Worm (Caenorhabditis elegans): ENCODE data around the gene rad-50.

Gene rad-50

DNA sequence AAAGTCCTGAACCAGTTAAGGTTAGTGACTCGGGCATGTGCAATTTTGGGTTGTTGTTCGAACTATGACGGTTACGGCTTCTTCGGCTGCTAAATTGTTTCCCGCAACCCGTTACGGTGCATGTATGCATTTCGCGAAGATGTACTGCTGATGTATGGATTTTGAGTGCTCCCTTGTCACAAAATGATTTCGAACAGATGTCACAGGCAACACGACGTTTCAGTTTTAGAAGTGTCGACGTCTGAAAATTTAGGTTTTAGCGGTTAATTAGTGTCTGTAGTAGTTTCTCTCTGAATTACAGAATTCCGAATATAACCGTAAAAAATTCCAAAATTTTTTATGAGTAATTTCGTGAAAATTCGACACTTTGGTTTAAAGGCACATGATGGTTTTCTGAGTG, 30.3 kb downstream of the rad-50 start:
- no peak for TF ChIP-seq bed-2 (GFP tag; IDR thresholded peaks at IDR 0.05)
- no peak for TF ChIP-seq ekl-4 (GFP tag; IDR thresholded peaks at IDR 0.05)
- TF ChIP-seq mel-28 (tag; optimal IDR thresholded peaks at IDR 0.05; ENCODE audit: borderline replicate concordance), result no peak
- TF ChIP-seq ceh-40 (GFP tag; IDR thresholded peaks at IDR 0.05), result no peak
- no peak for TF ChIP-seq athp-1 (tag; optimal IDR thresholded peaks at IDR 0.05)
- TF ChIP-seq nfya-2 (GFP tag; IDR thresholded peaks at IDR 0.05), result 0 out of 2 replicates have a peak, but pooled peaks have one; percentile 44
- no peak for TF ChIP-seq repo-1 (tag; optimal IDR thresholded peaks at IDR 0.05)
- no peak for TF ChIP-seq nhr-27 (tag; optimal IDR thresholded peaks at IDR 0.05)
- TF ChIP-seq madf-8 (GFP tag; conservative IDR thresholded peaks at IDR 0.05), result no peak
- TF ChIP-seq ztf-3 (GFP tag; optimal IDR thresholded peaks at IDR 0.05), result no peak
- TF ChIP-seq lin-35 (GFP tag; optimal IDR thresholded peaks at IDR 0.05), result peak in 1 of 3 experiments; percentile 4
- no peak for TF ChIP-seq F23B12.7 (tag; optimal IDR thresholded peaks at IDR 0.05; ENCODE audit: insufficient read depth)
- TF ChIP-seq sea-2 (GFP tag; IDR thresholded peaks at IDR 0.05), result no peak
- no peak for TF ChIP-seq cebp-1 (GFP tag; IDR thresholded peaks at IDR 0.05)
- no peak for TF ChIP-seq cebp-1 (tag; optimal IDR thresholded peaks at IDR 0.05)
- TF ChIP-seq ceh-91 (GFP tag; IDR thresholded peaks at IDR 0.05), result no peak
- TF ChIP-seq mes-4 (tag; optimal IDR thresholded peaks at IDR 0.05), result no peak
- no peak for TF ChIP-seq lin-26 (GFP tag; IDR thresholded peaks at IDR 0.05)
- TF ChIP-seq somi-1 (GFP tag; optimal IDR thresholded peaks at IDR 0.05), result no peak
- TF ChIP-seq ztf-25 (GFP tag; IDR thresholded peaks at IDR 0.05), result no peak
- no peak for TF ChIP-seq aptf-2 (GFP tag; conservative IDR thresholded peaks at IDR 0.05)
- TF ChIP-seq dox-1 (GFP tag; IDR thresholded peaks at IDR 0.05), result no peak
- no peak for TF ChIP-seq F22D6.2 (tag; optimal IDR thresholded peaks at IDR 0.05)
- TF ChIP-seq tlf-1 (GFP tag; optimal IDR thresholded peaks at IDR 0.05), result no peak
- no peak for TF ChIP-seq sdz-38 (tag; optimal IDR thresholded peaks at IDR 0.05)
- no peak for TF ChIP-seq nhr-80 (tag; optimal IDR thresholded peaks at IDR 0.05)
- 0 out of 2 replicates have a peak, but pooled peaks have one; percentile 44 for TF ChIP-seq madf-3 (GFP tag; IDR thresholded peaks at IDR 0.05)
- no peak for TF ChIP-seq cebp-2 (GFP tag; IDR thresholded peaks at IDR 0.05)
- no peak for TF ChIP-seq F33H1.4 (GFP tag; IDR thresholded peaks at IDR 0.05)
- TF ChIP-seq F52B5.7 (tag; optimal IDR thresholded peaks at IDR 0.05), result no peak
- TF ChIP-seq ztf-28 (GFP tag; IDR thresholded peaks at IDR 0.05), result 0 out of 2 replicates have a peak, but pooled peaks have one; percentile 9
- no peak for TF ChIP-seq nhr-90 (tag; optimal IDR thresholded peaks at IDR 0.05)
- TF ChIP-seq Y95B8A.8 (GFP tag; IDR thresholded peaks at IDR 0.05), result no peak
- TF ChIP-seq hlh-12 (tag; optimal IDR thresholded peaks at IDR 0.05), result no peak
- TF ChIP-seq D2030.7 (GFP tag; IDR thresholded peaks at IDR 0.05), result no peak; the same call in 1 of the 2 replicates
- no peak for TF ChIP-seq nfya-1 (tag; optimal IDR thresholded peaks at IDR 0.05; ENCODE audit: borderline replicate concordance, insufficient read depth)
- TF ChIP-seq rpc-1 (optimal IDR thresholded peaks at IDR 0.05), result no peak
- no peak for TF ChIP-seq rpc-1 (tag; optimal IDR thresholded peaks at IDR 0.05)
- no peak for TF ChIP-seq lsl-1 (GFP tag; optimal IDR thresholded peaks at IDR 0.05)
- TF ChIP-seq mxl-1 (tag; optimal IDR thresholded peaks at IDR 0.05), result no peak
- no peak for TF ChIP-seq bed-1 (GFP tag; IDR thresholded peaks at IDR 0.05)
- no peak for TF ChIP-seq lin-40 (tag; optimal IDR thresholded peaks at IDR 0.05)
- no peak for TF ChIP-seq lir-1 (GFP tag; conservative IDR thresholded peaks at IDR 0.05)
- no peak for TF ChIP-seq K11D2.4 (GFP tag; IDR thresholded peaks at IDR 0.05)
- TF ChIP-seq hlh-26 (GFP tag; conservative IDR thresholded peaks at IDR 0.05), result no peak
- no peak for TF ChIP-seq egl-18 (GFP tag; IDR thresholded peaks at IDR 0.05)
- TF ChIP-seq B0261.1 (tag; optimal IDR thresholded peaks at IDR 0.05), result no peak
- TF ChIP-seq him-1 (tag; optimal IDR thresholded peaks at IDR 0.05), result no peak
- TF ChIP-seq Y56A3A.18 (GFP tag; IDR thresholded peaks at IDR 0.05), result no peak
- TF ChIP-seq C06A6.2 (GFP tag; conservative IDR thresholded peaks at IDR 0.05), result no peak
- TF ChIP-seq attf-3 (GFP tag; conservative IDR thresholded peaks at IDR 0.05), result 0 out of 2 replicates have a peak, but pooled peaks have one; percentile 20

Data from whole organism, young adult.